Fruit fly (Drosophila melanogaster) whole organism, prepupa: ENCODE measurements around the gene Wdr24.
A peak's percentile ranks its signal among the peaks of the same experiment; 100 is the strongest.

ENCODE experiments used
- Blimp-1 ChIP-seq: fragments of 200-800 bp; sonication (Bioruptor generic); optimal IDR thresholded peaks from 3 replicates; lab custom pipeline; 2017; ENCODE audit warnings: missing biosample characterization, missing genetic modification characterization, mild to moderate bottlenecking, moderate library complexity, missing genetic modification reagents
- CG11762 ChIP-seq: fragments of 200-800 bp; sonication (Bioruptor generic); optimal IDR thresholded peaks from 3 replicates; lab custom pipeline; 2016; ENCODE audit warnings: missing biosample characterization, missing genetic modification characterization; ENCODE audit not compliant: insufficient read depth
- CG11902 ChIP-seq: fragments of 200-800 bp; sonication (Bioruptor generic); optimal IDR thresholded peaks from 3 replicates; lab custom pipeline; 2016; ENCODE audit warnings: missing biosample characterization, missing genetic modification characterization
- CG15336 ChIP-seq: fragments of 200-800 bp; sonication (Bioruptor generic); IDR thresholded peaks from 2 replicates; pipeline ENCODE4 v1.3.6; 2022; ENCODE audit warnings: missing biosample characterization, missing genetic modification characterization
- CG1621 ChIP-seq: fragments of 200-800 bp; sonication (Bioruptor generic); optimal IDR thresholded peaks from 3 replicates; lab custom pipeline; 2018; ENCODE audit warnings: missing biosample characterization, mild to moderate bottlenecking, missing genetic modification characterization
- CG16779 ChIP-seq: fragments of 200-800 bp; sonication (Bioruptor generic); optimal IDR thresholded peaks from 3 replicates; lab custom pipeline; 2017; ENCODE audit warnings: missing biosample characterization, mild to moderate bottlenecking, missing genetic modification characterization
- CG3032 ChIP-seq: fragments of 200-800 bp; optimal IDR thresholded peaks from 2 replicates; lab custom pipeline; 2019; ENCODE audit warnings: missing biosample characterization, mild to moderate bottlenecking, missing genetic modification characterization, moderate library complexity
- CG31627 ChIP-seq: fragments of 200-800 bp; sonication (Bioruptor generic); optimal IDR thresholded peaks from 3 replicates; lab custom pipeline; 2016; ENCODE audit warnings: missing biosample characterization, missing genetic modification characterization
- CG32006 ChIP-seq: fragments of 200-800 bp; sonication (Bioruptor generic); optimal IDR thresholded peaks from 3 replicates; lab custom pipeline; 2017; ENCODE audit warnings: missing biosample characterization, mild to moderate bottlenecking, missing genetic modification characterization
- CG3919 ChIP-seq: fragments of 200-800 bp; sonication (Bioruptor generic); optimal IDR thresholded peaks from 3 replicates; lab custom pipeline; 2016; ENCODE audit warnings: missing biosample characterization, missing genetic modification characterization
- CG6163 ChIP-seq: fragments of 200-800 bp; sonication (Bioruptor generic); IDR thresholded peaks from 3 replicates; pipeline ENCODE4 v1.3.6; 2022; ENCODE audit warnings: missing biosample characterization, missing genetic modification characterization
- CG6276 ChIP-seq: fragments of 200-800 bp; sonication (Bioruptor generic); optimal IDR thresholded peaks from 2 replicates; lab custom pipeline; 2017; ENCODE audit warnings: missing biosample characterization, mild to moderate bottlenecking, missing genetic modification characterization
- CG6792 ChIP-seq: fragments of 200-800 bp; sonication (Bioruptor generic); optimal IDR thresholded peaks from 3 replicates; lab custom pipeline; 2016; ENCODE audit warnings: missing biosample characterization, missing genetic modification characterization
- CG8119 ChIP-seq: fragments of 200-800 bp; sonication (Bioruptor generic); IDR thresholded peaks from 3 replicates; pipeline ENCODE4 v1.3.6; 2022; ENCODE audit warnings: missing biosample characterization, missing genetic modification characterization
- CG8319 ChIP-seq: fragments of 200-800 bp; sonication (Bioruptor generic); optimal IDR thresholded peaks from 3 replicates; lab custom pipeline; 2016; ENCODE audit warnings: missing biosample characterization, missing genetic modification characterization
- CG8632 ChIP-seq: fragments of 200-800 bp; sonication (Bioruptor generic); optimal IDR thresholded peaks from 3 replicates; lab custom pipeline; 2016; ENCODE audit warnings: missing biosample characterization, missing genetic modification characterization
- CG9139 ChIP-seq: fragments of 200-800 bp; sonication (Bioruptor generic); optimal IDR thresholded peaks from 3 replicates; lab custom pipeline; 2017; ENCODE audit warnings: missing biosample characterization, mild to moderate bottlenecking, missing genetic modification characterization
- Eip75B ChIP-seq: fragments of 200-800 bp; sonication (Bioruptor generic); optimal IDR thresholded peaks from 3 replicates; lab custom pipeline; 2016; ENCODE audit warnings: missing biosample characterization, missing genetic modification characterization
- Eip78C ChIP-seq: fragments of 200-800 bp; sonication (Bioruptor generic); peaks from one replicate; lab custom pipeline; 2016; ENCODE audit warnings: missing biosample characterization, missing genetic modification characterization
- Eip93F ChIP-seq: fragments of 200-800 bp; sonication (Bioruptor generic); optimal IDR thresholded peaks from 2 replicates; lab custom pipeline; 2016; ENCODE audit warnings: missing biosample characterization, mild to moderate bottlenecking, missing genetic modification characterization
- Ets21C ChIP-seq: fragments of 200-800 bp; sonication (Bioruptor generic); optimal IDR thresholded peaks from 3 replicates; lab custom pipeline; 2016; ENCODE audit warnings: missing biosample characterization, missing genetic modification characterization
- Ets96B ChIP-seq: fragments of 200-800 bp; optimal IDR thresholded peaks from 2 replicates; lab custom pipeline; 2019; ENCODE audit warnings: missing biosample characterization, mild to moderate bottlenecking, missing genetic modification characterization, moderate library complexity
- Gug ChIP-seq: fragments of 200-800 bp; sonication (Bioruptor generic); IDR thresholded peaks from 2 replicates; pipeline ENCODE4 v1.3.6; 2022; ENCODE audit warnings: missing biosample characterization, missing genetic modification characterization
- Hr4 ChIP-seq: fragments of 200-800 bp; sonication (Bioruptor generic); optimal IDR thresholded peaks from 3 replicates; lab custom pipeline; 2016; ENCODE audit warnings: missing biosample characterization, missing genetic modification characterization
- Lpt ChIP-seq: fragments of 200-800 bp; sonication (Bioruptor generic); optimal IDR thresholded peaks from 3 replicates; lab custom pipeline; 2016; ENCODE audit warnings: missing biosample characterization, missing genetic modification characterization
- OdsH ChIP-seq: fragments of 200-800 bp; sonication (Bioruptor generic); optimal IDR thresholded peaks from 3 replicates; lab custom pipeline; 2016; ENCODE audit warnings: missing biosample characterization, missing genetic modification characterization
- Sox102F ChIP-seq: fragments of 200-800 bp; sonication (Bioruptor generic); optimal IDR thresholded peaks from 2 replicates; lab custom pipeline; 2016; ENCODE audit warnings: missing biosample characterization, mild to moderate bottlenecking, missing genetic modification characterization
- Sox14 ChIP-seq: fragments of 200-800 bp; sonication (Bioruptor generic); optimal IDR thresholded peaks from 3 replicates; lab custom pipeline; 2016; ENCODE audit warnings: missing biosample characterization, missing genetic modification characterization
- Sox15 ChIP-seq: fragments of 200-800 bp; sonication (Bioruptor generic); optimal IDR thresholded peaks from 3 replicates; lab custom pipeline; 2016; ENCODE audit warnings: missing biosample characterization, missing genetic modification characterization
- achi ChIP-seq: fragments of 200-800 bp; sonication (Bioruptor generic); optimal IDR thresholded peaks from 3 replicates; lab custom pipeline; 2016; ENCODE audit warnings: missing biosample characterization, missing genetic modification characterization
- acj6 ChIP-seq: fragments of 200-800 bp; sonication (Bioruptor generic); optimal IDR thresholded peaks from 3 replicates; lab custom pipeline; 2016; ENCODE audit warnings: missing biosample characterization, missing genetic modification characterization
- cyc ChIP-seq: fragments of 200-800 bp; sonication (Bioruptor generic); optimal IDR thresholded peaks from 3 replicates; lab custom pipeline; 2016; ENCODE audit warnings: missing biosample characterization, missing genetic modification characterization
- dsx ChIP-seq: fragments of 200-800 bp; optimal IDR thresholded peaks from 3 replicates; lab custom pipeline; 2019; ENCODE audit warnings: missing biosample characterization, mild to moderate bottlenecking, missing genetic modification characterization, moderate library complexity; ENCODE audit not compliant: poor library complexity, severe bottlenecking
- eg ChIP-seq: fragments of 200-800 bp; sonication (Bioruptor generic); IDR thresholded peaks from 3 replicates; pipeline ENCODE4 v1.3.6; 2022; ENCODE audit warnings: missing biosample characterization, missing genetic modification characterization
- fd59A ChIP-seq: fragments of 200-800 bp; sonication (Bioruptor generic); optimal IDR thresholded peaks from 2 replicates; lab custom pipeline; 2017; ENCODE audit warnings: missing biosample characterization, mild to moderate bottlenecking, missing genetic modification characterization, missing genetic modification reagents
- fkh ChIP-seq: fragments of 200-800 bp; sonication (Bioruptor generic); optimal IDR thresholded peaks from 3 replicates; lab custom pipeline; 2017; ENCODE audit warnings: missing biosample characterization, mild to moderate bottlenecking, missing genetic modification characterization, moderate library complexity
- lz ChIP-seq: fragments of 200-800 bp; sonication (Bioruptor generic); optimal IDR thresholded peaks from 3 replicates; lab custom pipeline; 2016; ENCODE audit warnings: missing biosample characterization, missing genetic modification characterization
- net ChIP-seq: fragments of 200-800 bp; sonication (Bioruptor generic); optimal IDR thresholded peaks from 3 replicates; lab custom pipeline; 2016; ENCODE audit warnings: missing biosample characterization, missing genetic modification characterization
- salr ChIP-seq, 2 experiments: fragments of 200-800 bp; sonication (Bioruptor generic); optimal IDR thresholded peaks; 3 replicates each; lab custom pipeline; 2016 to 2018; ENCODE audit warnings: missing biosample characterization in 2 of 2, missing genetic modification characterization in 2 of 2, mild to moderate bottlenecking in 1 of 2
- spab ChIP-seq: fragments of 200-800 bp; sonication (Bioruptor generic); optimal IDR thresholded peaks from 2 replicates; lab custom pipeline; 2017; ENCODE audit warnings: missing biosample characterization, mild to moderate bottlenecking, missing genetic modification characterization, missing genetic modification reagents
- svp ChIP-seq: fragments of 200-800 bp; sonication (Bioruptor generic); peaks from one replicate; lab custom pipeline; 2016; ENCODE audit warnings: missing biosample characterization, missing genetic modification characterization
- topi ChIP-seq: fragments of 200-800 bp; sonication (Bioruptor generic); optimal IDR thresholded peaks from 3 replicates; lab custom pipeline; 2016; ENCODE audit warnings: missing biosample characterization, missing genetic modification characterization
- vri ChIP-seq: fragments of 200-800 bp; sonication (Bioruptor generic); optimal IDR thresholded peaks from 3 replicates; lab custom pipeline; 2016; ENCODE audit warnings: missing biosample characterization, mild to moderate bottlenecking, missing genetic modification characterization

Wdr24 gene

dm6 chr3R:29748591-29749303 lies 3.9 kb upstream of the Wdr24 start, which contains the start of the genes ATPsyngamma and yata (continued):
- TF ChIP-seq CG11762 (GFP tag; lab: Kevin White, UChicago) (no peak), CG8119 (GFP tag; lab: Robert Waterston, UW) (no peak), net (no peak), CG8632 (no peak), CG32006 (GFP tag; lab: Kevin White, UChicago) (no peak), Blimp-1 (GFP tag; lab: Kevin White, UChicago) (no peak), Eip78C (GFP tag; lab: Kevin White, UChicago) (peak; percentile 5), Hr4 (GFP tag; lab: Kevin White, UChicago) (no peak), Ets96B (tag; lab: Kevin White, UChicago) (peak; percentile 14), Eip75B (GFP tag; lab: Kevin White, UChicago) (no peak), Sox14 (no peak), spab (GFP tag; lab: Kevin White, UChicago) (no peak), CG6163 (GFP tag; lab: Robert Waterston, UW) (no peak), achi (GFP tag; lab: Kevin White, UChicago) (no peak), CG15336 (no peak), eg (GFP tag; lab: Robert Waterston, UW) (0 out of 3 replicates have a peak, but pooled peaks have one; percentile 19), OdsH (GFP tag; lab: Kevin White, UChicago) (no peak), fkh (GFP tag; lab: Kevin White, UChicago) (no peak)

- TF ChIP-seq dsx (GFP tag; lab: Kevin White, UChicago) (peak; percentile 49), CG9139 (GFP tag; lab: Kevin White, UChicago) (no peak), Blimp-1 (GFP tag; lab: Kevin White, UChicago) (peak; percentile 76), CG3919 (GFP tag; lab: Kevin White, UChicago) (no peak), Eip78C (GFP tag; lab: Kevin White, UChicago) (peak; percentile 14)
Observed at dm6 chr3R:29740078-29740477, 4.8 kb downstream of the Wdr24 start.

dm6 chr3R:29737891-29738290 lies 7.0 kb downstream of the Wdr24 start, which contains the start of gene Gnpnat:
Gene Gnpnat (plus strand): TSS chr3R:29738275.
- TF ChIP-seq cyc (peak; percentile 21), net (peak; percentile 54), lz (GFP tag; lab: Kevin White, UChicago) (peak; percentile 54), Lpt (GFP tag; lab: Kevin White, UChicago) (peak; percentile 25), vri (GFP tag; lab: Kevin White, UChicago) (peak; percentile 55), CG6276 (GFP tag; lab: Kevin White, UChicago) (peak; percentile 63), CG6792 (GFP tag; lab: Kevin White, UChicago) (peak; percentile 32), dsx (GFP tag; lab: Kevin White, UChicago) (peak; percentile 43), Sox15 (no peak), Sox102F (GFP tag; lab: Kevin White, UChicago) (peak; percentile 44), Ets21C (GFP tag; lab: Kevin White, UChicago) (no peak), CG31627 (GFP tag; lab: Kevin White, UChicago) (peak; percentile 11), CG1621 (tag; lab: Kevin White, UChicago) (peak; percentile 17), salr (GFP tag; optimal IDR thresholded peaks at IDR 0.05; lab: Kevin White, UChicago) (no peak), CG32006 (GFP tag; lab: Kevin White, UChicago) (peak; percentile 75), CG8319 (no peak), fkh (GFP tag; lab: Kevin White, UChicago) (no peak), CG16779 (tag; lab: Kevin White, UChicago) (peak; percentile 25), achi (GFP tag; lab: Kevin White, UChicago) (peak; percentile 63), Ets96B (tag; lab: Kevin White, UChicago) (peak; percentile 66), Eip93F (GFP tag; lab: Kevin White, UChicago) (no peak), Eip75B (GFP tag; lab: Kevin White, UChicago) (peak; percentile 63), fd59A (no peak), Blimp-1 (GFP tag; lab: Kevin White, UChicago) (no peak), spab (GFP tag; lab: Kevin White, UChicago) (peak; percentile 6), OdsH (GFP tag; lab: Kevin White, UChicago) (peak; percentile 71), acj6 (GFP tag; lab: Kevin White, UChicago) (peak; percentile 60), CG9139 (GFP tag; lab: Kevin White, UChicago) (no peak), Sox14 (peak; percentile 38), CG11902 (GFP tag; lab: Kevin White, UChicago) (peak; percentile 36), topi (GFP tag; lab: Kevin White, UChicago) (peak; percentile 45), CG15336 (no peak), Gug (GFP tag; lab: Robert Waterston, UW) (no peak), CG11762 (GFP tag; lab: Kevin White, UChicago) (peak; percentile 10), svp (GFP tag; lab: Kevin White, UChicago) (peak; percentile 51), Eip78C (GFP tag; lab: Kevin White, UChicago) (peak; percentile 90), CG3032 (tag; lab: Kevin White, UChicago) (peak; percentile 13)
